Worm (Caenorhabditis elegans) whole organism, mixed stage, embryonic: ENCODE data around the gene C34B4.2.
"Not testable (repeated sequence)": the region's sequence is repeated elsewhere in the genome, so short reads cannot be mapped to it uniquely, and the experiment has no call there.

Experiments
- blmp-1 ChIP-seq: fragments of 150-350 bp; optimal IDR thresholded peaks from 2 replicates; lab custom pipeline; 2014; ENCODE audit warnings: missing biosample characterization, missing genetic modification characterization
- ceh-39 ChIP-seq: fragments of 150-350 bp; optimal IDR thresholded peaks from 2 replicates; lab custom pipeline; 2014; ENCODE audit warnings: missing biosample characterization, missing genetic modification characterization
- ceh-83 ChIP-seq: fragments of 200-800 bp; sonication (Bioruptor generic); optimal IDR thresholded peaks from 2 replicates; lab custom pipeline; 2018; ENCODE audit warnings: mild to moderate bottlenecking, missing genetic modification characterization, missing compliant biosample characterization
- ces-1 ChIP-seq: fragments of 150-350 bp; optimal IDR thresholded peaks from 2 replicates; lab custom pipeline; 2014; ENCODE audit warnings: missing biosample characterization, missing genetic modification reagents, missing genetic modification characterization
- cnd-1 ChIP-seq: fragments of 200-800 bp; sonication (Bioruptor generic); optimal IDR thresholded peaks from 2 replicates; lab custom pipeline; 2018; ENCODE audit warnings: mild to moderate bottlenecking, missing genetic modification characterization, missing compliant biosample characterization
- drap-1 ChIP-seq: fragments of 200-800 bp; sonication (Bioruptor generic); optimal IDR thresholded peaks from 3 replicates; lab custom pipeline; 2018; ENCODE audit warnings: mild to moderate bottlenecking, missing genetic modification characterization, missing compliant biosample characterization
- elt-1 ChIP-seq: sonication (generic microtip); optimal IDR thresholded peaks from 2 replicates; lab custom pipeline; 2017; ENCODE audit warnings: missing genetic modification characterization, mild to moderate bottlenecking, missing compliant biosample characterization, antibody characterized with exemption, moderate library complexity, borderline replicate concordance; ENCODE audit not compliant: insufficient read depth
- elt-3 ChIP-seq: fragments of 150-350 bp; optimal IDR thresholded peaks from 2 replicates; lab custom pipeline; 2014; ENCODE audit warnings: missing biosample characterization, missing genetic modification characterization
- ham-2 ChIP-seq: fragments of 200-800 bp; sonication (Bioruptor generic); optimal IDR thresholded peaks from 2 replicates; lab custom pipeline; 2018; ENCODE audit warnings: mild to moderate bottlenecking, missing genetic modification characterization, missing compliant biosample characterization
- lin-32 ChIP-seq: fragments of 200-800 bp; sonication (Bioruptor generic); optimal IDR thresholded peaks from 2 replicates; lab custom pipeline; 2018; ENCODE audit warnings: mild to moderate bottlenecking, missing genetic modification characterization, missing compliant biosample characterization
- lsy-2 ChIP-seq: fragments of 150-350 bp; optimal IDR thresholded peaks from 2 replicates; lab custom pipeline; 2014; ENCODE audit warnings: missing biosample characterization, missing genetic modification characterization
- mab-5 ChIP-seq: fragments of 150-350 bp; optimal IDR thresholded peaks from 2 replicates; lab custom pipeline; 2014; ENCODE audit warnings: missing biosample characterization, missing genetic modification characterization
- mep-1 ChIP-seq: fragments of 150-350 bp; optimal IDR thresholded peaks from 2 replicates; lab custom pipeline; 2017; ENCODE audit warnings: missing biosample characterization, missing genetic modification reagents, missing genetic modification characterization, inconsistent platforms
- nhr-12 ChIP-seq: fragments of 150-350 bp; optimal IDR thresholded peaks from 2 replicates; lab custom pipeline; 2014; ENCODE audit warnings: missing biosample characterization, missing genetic modification characterization
- nhr-2 ChIP-seq: fragments of 150-350 bp; optimal IDR thresholded peaks from 2 replicates; lab custom pipeline; 2014; ENCODE audit warnings: missing biosample characterization, missing genetic modification characterization
- nhr-28 ChIP-seq: fragments of 150-350 bp; optimal IDR thresholded peaks from 2 replicates; lab custom pipeline; 2014; ENCODE audit warnings: missing biosample characterization, missing genetic modification characterization
- nhr-76 ChIP-seq: sonication (generic microtip); optimal IDR thresholded peaks from 2 replicates; lab custom pipeline; 2017; ENCODE audit warnings: missing biosample characterization, missing genetic modification characterization
- sem-2 ChIP-seq: fragments of 200-800 bp; sonication (Bioruptor generic); optimal IDR thresholded peaks from 2 replicates; lab custom pipeline; 2018; ENCODE audit warnings: mild to moderate bottlenecking, missing genetic modification characterization, missing compliant biosample characterization
- tbx-8 ChIP-seq: fragments of 200-800 bp; sonication (Bioruptor generic); optimal IDR thresholded peaks from 2 replicates; lab custom pipeline; 2018; ENCODE audit warnings: mild to moderate bottlenecking, missing genetic modification characterization, moderate library complexity, missing compliant biosample characterization
- zip-8 ChIP-seq: fragments of 150-350 bp; optimal IDR thresholded peaks from 2 replicates; lab custom pipeline; 2014; ENCODE audit warnings: missing biosample characterization, missing genetic modification characterization
- ztf-11 ChIP-seq: fragments of 150-350 bp; optimal IDR thresholded peaks from 2 replicates; lab custom pipeline; 2014; ENCODE audit warnings: missing biosample characterization, missing genetic modification characterization

C34B4.2 gene

ce11 chrV:13134786-13135185 lies 51.9 kb downstream of the C34B4.2 start, which contains the start of gene clec-225:
TSS of gene clec-225 (minus strand) at chrV:13134886.
- not testable (repeated sequence) for TF ChIP-seq mab-5 (tag; lab: Kevin White, UChicago); nhr-28 (tag; lab: Kevin White, UChicago); zip-8

- TF ChIP-seq zip-8, result no peak
- no peak for TF ChIP-seq cnd-1 (tag; lab: Kevin White, UChicago)
- TF ChIP-seq sem-2 (GFP tag; lab: Kevin White, UChicago), result no peak
- TF ChIP-seq nhr-2 (tag; lab: Kevin White, UChicago), result no peak
- TF ChIP-seq lsy-2 (tag; lab: Kevin White, UChicago), result no peak
- no peak for TF ChIP-seq ham-2 (GFP tag; lab: Kevin White, UChicago)
- no peak for TF ChIP-seq ces-1 (GFP tag; lab: Kevin White, UChicago)
- no peak for TF ChIP-seq nhr-12 (tag; lab: Kevin White, UChicago)
- TF ChIP-seq mep-1 (tag; lab: Kevin White, UChicago), result no peak
- no peak for TF ChIP-seq blmp-1 (tag; lab: Kevin White, UChicago)
- TF ChIP-seq lin-32 (GFP tag; lab: Kevin White, UChicago), result no peak
- TF ChIP-seq elt-1 (tag; lab: Kevin White, UChicago), result no peak
- no peak for TF ChIP-seq nhr-76 (tag; lab: Kevin White, UChicago)
- TF ChIP-seq mab-5 (tag; lab: Kevin White, UChicago), result no peak
- TF ChIP-seq drap-1 (GFP tag; lab: Kevin White, UChicago), result no peak
- TF ChIP-seq ceh-39 (tag; lab: Kevin White, UChicago), result no peak
- TF ChIP-seq elt-3 (tag; lab: Kevin White, UChicago), result no peak
- TF ChIP-seq, all 35 proteins: peak for 0
These were observed 55.1 kb downstream of the C34B4.2 start, which contains the start of gene clec-41 for ce11 chrV:13137955-13138354. TSS of gene clec-41 (minus strand) at chrV:13138101.

- TF ChIP-seq ztf-11 (tag; lab: Kevin White, UChicago) (no peak), elt-1 (tag; lab: Kevin White, UChicago) (no peak), lin-32 (GFP tag; lab: Kevin White, UChicago) (no peak), tbx-8 (GFP tag; lab: Kevin White, UChicago) (no peak), mep-1 (tag; lab: Kevin White, UChicago) (no peak), ceh-83 (GFP tag; lab: Kevin White, UChicago) (no peak)
These were observed 55.8 kb downstream of the C34B4.2 start, which contains the start of gene dhc-3 for ce11 chrV:13138681-13139080. TSS of gene dhc-3 (plus strand) at chrV:13138981.
